Worm (Caenorhabditis elegans) whole organism, young adult: ENCODE measurements around the gene pho-12.
A peak's percentile ranks its signal among the peaks of the same experiment; 100 is the strongest.

Experiments used
- B0019.2 ChIP-seq: fragments of 200-800 bp; sonication (Bioruptor generic); conservative IDR thresholded peaks from 2 replicates; pipeline ENCODE4 v1.3.6; 2022; ENCODE audit warnings: missing genetic modification reagents, missing genetic modification characterization, missing compliant biosample characterization
- B0261.1 ChIP-seq: sonication (generic microtip); optimal IDR thresholded peaks from 2 replicates; lab custom pipeline; 2016; ENCODE audit warnings: mild to moderate bottlenecking, missing genetic modification characterization, moderate library complexity, missing compliant biosample characterization
- C17E4.6 ChIP-seq: fragments of 200-800 bp; sonication (Bioruptor generic); IDR thresholded peaks from 2 replicates; pipeline ENCODE4 v1.3.6; 2022; ENCODE audit warnings: missing genetic modification reagents, missing genetic modification characterization, missing compliant biosample characterization
- F23B12.7 ChIP-seq: sonication (generic microtip); optimal IDR thresholded peaks from 2 replicates; lab custom pipeline; 2017; ENCODE audit warnings: missing genetic modification characterization, mild to moderate bottlenecking, missing compliant biosample characterization, antibody characterized with exemption, moderate library complexity; ENCODE audit not compliant: insufficient read depth
- F33H1.4 ChIP-seq: fragments of 200-800 bp; sonication (Bioruptor generic); IDR thresholded peaks from 2 replicates; pipeline ENCODE4 v1.3.6; 2022; ENCODE audit warnings: missing genetic modification reagents, missing genetic modification characterization, missing compliant biosample characterization
- Y95B8A.8 ChIP-seq: fragments of 200-800 bp; sonication (Bioruptor generic); IDR thresholded peaks from 2 replicates; pipeline ENCODE4 v1.3.6; 2022; ENCODE audit warnings: missing genetic modification reagents, missing genetic modification characterization, missing compliant biosample characterization
- ZK185.1 ChIP-seq: sonication (generic microtip); optimal IDR thresholded peaks from 2 replicates; lab custom pipeline; 2016; ENCODE audit warnings: mild to moderate bottlenecking, missing genetic modification characterization, missing compliant biosample characterization; ENCODE audit not compliant: poor library complexity, severe bottlenecking
- akir-1 ChIP-seq: fragments of 200-800 bp; sonication (Bioruptor generic); optimal IDR thresholded peaks from 2 replicates; lab custom pipeline; 2018; ENCODE audit warnings: mild to moderate bottlenecking, missing genetic modification characterization, moderate library complexity, missing compliant biosample characterization
- ceh-27 ChIP-seq: fragments of 200-800 bp; sonication (Bioruptor generic); optimal IDR thresholded peaks from 2 replicates; lab custom pipeline; 2018; ENCODE audit warnings: mild to moderate bottlenecking, missing genetic modification characterization, moderate library complexity, missing compliant biosample characterization
- chd-7 ChIP-seq: sonication (generic microtip); optimal IDR thresholded peaks from 2 replicates; lab custom pipeline; 2016; ENCODE audit warnings: mild to moderate bottlenecking, missing genetic modification characterization, moderate library complexity, missing compliant biosample characterization
- die-1 ChIP-seq: sonication (generic microtip); optimal IDR thresholded peaks from 2 replicates; lab custom pipeline; 2016; ENCODE audit warnings: missing genotype, mild to moderate bottlenecking, missing genetic modification characterization, missing compliant biosample characterization
- dox-1 ChIP-seq: fragments of 200-800 bp; sonication (Bioruptor generic); IDR thresholded peaks from 2 replicates; pipeline ENCODE4 v1.3.6; 2022; ENCODE audit warnings: missing genetic modification reagents, missing genetic modification characterization, missing compliant biosample characterization
- dpl-1 ChIP-seq: fragments of 150-350 bp; optimal IDR thresholded peaks from 2 replicates; lab custom pipeline; 2014; ENCODE audit warnings: missing biosample characterization, missing genetic modification reagents, missing genetic modification characterization
- efl-1 ChIP-seq: fragments of 150-350 bp; optimal IDR thresholded peaks from 2 replicates; lab custom pipeline; 2014; ENCODE audit warnings: missing biosample characterization, missing genetic modification reagents, missing genetic modification characterization
- egl-44 ChIP-seq: fragments of 200-800 bp; sonication (Bioruptor generic); IDR thresholded peaks from 2 replicates; pipeline ENCODE4 v1.3.6; 2022; ENCODE audit warnings: missing genetic modification reagents, missing genetic modification characterization, missing compliant biosample characterization
- gei-17 ChIP-seq: fragments of 200-800 bp; sonication (Bioruptor generic); optimal IDR thresholded peaks from 2 replicates; lab custom pipeline; 2018; ENCODE audit warnings: mild to moderate bottlenecking, missing genetic modification characterization, missing compliant biosample characterization
- hrde-1 ChIP-seq: sonication (generic microtip); optimal IDR thresholded peaks from 2 replicates; lab custom pipeline; 2016; ENCODE audit warnings: missing genetic modification characterization, mild to moderate bottlenecking, missing compliant biosample characterization, moderate library complexity, missing genotype, missing genetic modification reagents, borderline replicate concordance
- let-526 ChIP-seq: fragments of 200-800 bp; sonication (Bioruptor generic); IDR thresholded peaks from 2 replicates; pipeline ENCODE4 v1.3.6; 2022; ENCODE audit warnings: missing genetic modification reagents, missing genetic modification characterization, missing compliant biosample characterization
- lin-26 ChIP-seq: fragments of 200-800 bp; sonication (Bioruptor generic); IDR thresholded peaks from 2 replicates; pipeline ENCODE4 v1.3.6; 2022; ENCODE audit warnings: missing genetic modification reagents, missing genetic modification characterization, missing compliant biosample characterization
- lin-35 ChIP-seq, 3 experiments: fragments of 150-350 bp in 2 of 3; sonication (generic microtip) in 1 of 3; optimal IDR thresholded peaks; 2 replicates each; lab custom pipeline; 2014 to 2018; ENCODE audit warnings: missing biosample characterization in 3 of 3, missing genetic modification characterization in 3 of 3, missing genetic modification reagents in 3 of 3
- lin-40 ChIP-seq: sonication (generic microtip); optimal IDR thresholded peaks from 2 replicates; lab custom pipeline; 2016; ENCODE audit warnings: missing genetic modification characterization, mild to moderate bottlenecking, missing compliant biosample characterization, missing genotype, missing genetic modification reagents
- lsy-27 ChIP-seq: sonication (generic microtip); optimal IDR thresholded peaks from 2 replicates; lab custom pipeline; 2017; ENCODE audit warnings: missing genetic modification characterization, mild to moderate bottlenecking, missing compliant biosample characterization, antibody characterized with exemption, missing genotype, borderline replicate concordance; ENCODE audit not compliant: insufficient read depth
- madf-10 ChIP-seq: sonication (generic microtip); optimal IDR thresholded peaks from 2 replicates; lab custom pipeline; 2016; ENCODE audit warnings: mild to moderate bottlenecking, missing genetic modification characterization, missing compliant biosample characterization
- madf-3 ChIP-seq: fragments of 200-800 bp; sonication (Bioruptor generic); IDR thresholded peaks from 2 replicates; pipeline ENCODE4 v1.3.6; 2022; ENCODE audit warnings: missing genetic modification reagents, missing genetic modification characterization, missing compliant biosample characterization
- madf-6 ChIP-seq: fragments of 200-800 bp; sonication (Bioruptor generic); IDR thresholded peaks from 2 replicates; pipeline ENCODE4 v1.3.6; 2022; ENCODE audit warnings: missing genetic modification reagents, missing genetic modification characterization, missing compliant biosample characterization
- madf-8 ChIP-seq: fragments of 200-800 bp; sonication (Bioruptor generic); conservative IDR thresholded peaks from 2 replicates; pipeline ENCODE4 v1.3.6; 2022; ENCODE audit warnings: missing genetic modification reagents, missing genetic modification characterization, missing compliant biosample characterization
- mcd-1 ChIP-seq: fragments of 200-800 bp; sonication (Bioruptor generic); IDR thresholded peaks from 2 replicates; pipeline ENCODE4 v1.3.6; 2022; ENCODE audit warnings: missing genetic modification reagents, missing genetic modification characterization, missing compliant biosample characterization
- nhr-80 ChIP-seq: sonication (generic microtip); optimal IDR thresholded peaks from 2 replicates; lab custom pipeline; 2016; ENCODE audit warnings: missing genetic modification characterization, missing compliant biosample characterization
- repo-1 ChIP-seq: sonication (generic microtip); optimal IDR thresholded peaks from 2 replicates; lab custom pipeline; 2017; ENCODE audit warnings: mild to moderate bottlenecking, missing genetic modification characterization, missing compliant biosample characterization
- snpc-1.1 ChIP-seq: sonication (generic microtip); optimal IDR thresholded peaks from 2 replicates; lab custom pipeline; 2017; ENCODE audit warnings: missing genetic modification characterization, mild to moderate bottlenecking, missing compliant biosample characterization, antibody characterized with exemption, moderate library complexity, missing genotype, missing genetic modification reagents; ENCODE audit not compliant: insufficient read depth
- snpc-1.3 ChIP-seq: sonication (generic microtip); optimal IDR thresholded peaks from 2 replicates; lab custom pipeline; 2017; ENCODE audit warnings: missing genetic modification characterization, mild to moderate bottlenecking, missing compliant biosample characterization, antibody characterized with exemption, moderate library complexity, missing genotype, missing genetic modification reagents; ENCODE audit not compliant: insufficient read depth
- snpc-3.4 ChIP-seq: sonication (generic microtip); optimal IDR thresholded peaks from 2 replicates; lab custom pipeline; 2017; ENCODE audit warnings: missing genetic modification characterization, mild to moderate bottlenecking, missing compliant biosample characterization, antibody characterized with exemption, moderate library complexity, missing genotype, missing genetic modification reagents
- snpc-4 ChIP-seq, 5 experiments: fragments of 150-350 bp in 1 of 5; sonication (generic microtip) in 4 of 5; optimal IDR thresholded peaks; 2 replicates each; lab custom pipeline; 2014 to 2018; ENCODE audit warnings: missing genetic modification characterization in 5 of 5, missing biosample characterization in 3 of 5, antibody characterized with exemption in 2 of 5, mild to moderate bottlenecking in 2 of 5, missing compliant biosample characterization in 2 of 5, missing genotype in 2 of 5, moderate library complexity in 2 of 5, missing genetic modification reagents in 1 of 5
- tbp1 ChIP-seq: fragments of 200-800 bp; sonication (Bioruptor generic); optimal IDR thresholded peaks from 2 replicates; lab custom pipeline; 2018; ENCODE audit warnings: mild to moderate bottlenecking, missing genetic modification characterization, missing compliant biosample characterization
- tbx-9 ChIP-seq: sonication (generic microtip); optimal IDR thresholded peaks from 2 replicates; lab custom pipeline; 2016; ENCODE audit warnings: borderline replicate concordance, missing genetic modification characterization, inconsistent platforms, missing compliant biosample characterization
- tlf-1 ChIP-seq: fragments of 200-800 bp; sonication (Bioruptor generic); optimal IDR thresholded peaks from 2 replicates; lab custom pipeline; 2018; ENCODE audit warnings: mild to moderate bottlenecking, missing genetic modification characterization, missing compliant biosample characterization
- xnd-1 ChIP-seq: sonication (generic microtip); optimal IDR thresholded peaks from 2 replicates; lab custom pipeline; 2016; ENCODE audit warnings: missing genotype, missing genetic modification reagents, missing genetic modification characterization, missing compliant biosample characterization
- zfh-2 ChIP-seq: fragments of 200-800 bp; sonication (Bioruptor generic); conservative IDR thresholded peaks from 2 replicates; pipeline ENCODE4 v1.3.6; 2022; ENCODE audit warnings: missing genetic modification reagents, missing genetic modification characterization, missing compliant biosample characterization
- zim-3 ChIP-seq: sonication (generic microtip); optimal IDR thresholded peaks from 2 replicates; lab custom pipeline; 2017; ENCODE audit warnings: mild to moderate bottlenecking, missing genetic modification characterization, moderate library complexity, missing compliant biosample characterization
- ztf-18 ChIP-seq: sonication (generic microtip); optimal IDR thresholded peaks from 2 replicates; lab custom pipeline; 2016; ENCODE audit warnings: missing genotype, mild to moderate bottlenecking, missing genetic modification characterization, missing compliant biosample characterization
- ztf-22 ChIP-seq: fragments of 200-800 bp; sonication (Bioruptor generic); optimal IDR thresholded peaks from 2 replicates; lab custom pipeline; 2018; ENCODE audit warnings: mild to moderate bottlenecking, missing genetic modification characterization, moderate library complexity, missing compliant biosample characterization
- ztf-28 ChIP-seq: fragments of 200-800 bp; sonication (Bioruptor generic); IDR thresholded peaks from 2 replicates; pipeline ENCODE4 v1.3.6; 2022; ENCODE audit warnings: missing genetic modification reagents, missing genetic modification characterization, missing compliant biosample characterization
- ztf-3 ChIP-seq: fragments of 200-800 bp; sonication (Bioruptor generic); optimal IDR thresholded peaks from 2 replicates; lab custom pipeline; 2018; ENCODE audit warnings: mild to moderate bottlenecking, missing genetic modification characterization, missing compliant biosample characterization
- ztf-6 ChIP-seq: fragments of 200-800 bp; sonication (Bioruptor generic); IDR thresholded peaks from 2 replicates; pipeline ENCODE4 v1.3.6; 2022; ENCODE audit warnings: missing genetic modification reagents, missing genetic modification characterization, missing compliant biosample characterization

pho-12 gene

DNA sequence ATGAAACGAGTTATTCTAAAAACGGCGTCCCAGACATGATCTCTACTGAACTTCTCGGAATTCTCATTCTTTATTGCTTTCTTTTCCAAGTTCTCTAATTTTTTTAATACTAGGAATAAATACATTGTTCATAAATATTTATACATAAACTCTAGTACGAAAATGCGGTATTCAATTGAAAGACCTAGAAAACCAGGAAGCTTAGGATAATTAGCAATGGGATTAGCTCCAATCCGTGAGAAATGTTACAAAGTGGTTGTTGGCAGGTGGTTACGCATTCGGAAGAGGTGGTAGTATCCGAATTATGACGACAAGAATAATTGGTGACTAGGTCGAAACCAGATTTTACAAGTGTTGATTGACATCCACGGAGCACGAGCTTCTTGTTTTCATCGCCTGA is 6.3 kb upstream of the pho-12 start:
- no peak for TF ChIP-seq lin-40 (tag; lab: Kevin White, UChicago)
- TF ChIP-seq ztf-28 (GFP tag; lab: Robert Waterston, UW): no peak
- no peak for TF ChIP-seq dpl-1
- TF ChIP-seq die-1 (tag; lab: Kevin White, UChicago): no peak
- no peak for TF ChIP-seq lsy-27 (tag; lab: Kevin White, UChicago)
- TF ChIP-seq F33H1.4 (GFP tag; lab: Robert Waterston, UW): no peak
- no peak for TF ChIP-seq snpc-1.1
- TF ChIP-seq tbx-9 (tag; lab: Kevin White, UChicago): no peak
- TF ChIP-seq tlf-1: no peak
- no peak for TF ChIP-seq C17E4.6 (GFP tag; lab: Robert Waterston, UW)
- TF ChIP-seq akir-1: no peak
- no peak for TF ChIP-seq zim-3 (tag; lab: Kevin White, UChicago)
- TF ChIP-seq ztf-3 (GFP tag; lab: Kevin White, UChicago): no peak
- no peak for TF ChIP-seq lin-26
- no peak for TF ChIP-seq Y95B8A.8
- TF ChIP-seq ztf-18 (tag; lab: Kevin White, UChicago): no peak
- TF ChIP-seq tbp1 (GFP tag; lab: Kevin White, UChicago): no peak
- no peak for TF ChIP-seq chd-7 (tag; lab: Kevin White, UChicago)
- no peak for TF ChIP-seq gei-17 (GFP tag; lab: Kevin White, UChicago)

DNA sequence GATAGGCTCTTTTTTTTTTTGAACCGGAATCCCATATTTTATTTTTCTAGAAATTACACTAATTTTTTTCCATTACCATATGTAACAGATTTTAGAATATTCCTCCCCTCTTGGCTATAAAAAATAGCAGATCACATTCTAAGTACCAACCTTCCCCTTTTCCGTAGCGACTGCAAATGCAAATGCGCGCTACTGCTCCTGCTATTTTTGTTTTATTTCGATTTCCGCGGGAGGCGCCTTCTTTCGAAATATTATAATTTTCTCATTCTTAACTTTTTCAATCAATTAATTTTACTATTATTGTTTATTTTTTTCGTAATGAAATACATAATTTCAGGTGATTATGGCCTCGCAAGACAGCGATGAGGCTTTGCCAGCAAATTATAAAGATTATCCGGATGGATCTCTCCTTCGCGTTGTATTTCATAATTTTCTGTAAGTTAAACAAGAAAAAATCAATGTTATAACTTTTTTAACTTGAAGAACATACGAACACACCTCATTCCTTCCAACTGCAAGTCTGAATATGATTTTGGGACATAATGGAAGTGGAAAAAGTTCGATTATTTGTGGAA is 1.3 kb upstream of the pho-12 start, which contains the start of gene smc-5:
Gene smc-5 (plus strand): TSS at position 332 of the 575 bp plus-strand sequence.
- TF ChIP-seq ztf-28 (GFP tag; lab: Robert Waterston, UW): no peak
- TF ChIP-seq egl-44 (GFP tag; lab: Robert Waterston, UW): no peak
- TF ChIP-seq snpc-1.3 (tag; lab: Kevin White, UChicago): peak; percentile 28
- TF ChIP-seq ztf-18 (tag; lab: Kevin White, UChicago): peak; percentile 16
- TF ChIP-seq ztf-6 (GFP tag; lab: Robert Waterston, UW): no peak
- peak; percentile 88 for TF ChIP-seq F23B12.7
- peak; percentile 54 for TF ChIP-seq ceh-27 (GFP tag; lab: Kevin White, UChicago)
- no peak for TF ChIP-seq ztf-22
- 0 out of 2 replicates have a peak, but pooled peaks have one; percentile 20 for TF ChIP-seq lin-26
- no peak for TF ChIP-seq repo-1
- no peak for TF ChIP-seq B0019.2 (GFP tag; lab: Robert Waterston, UW)
- peak; percentile 68 for TF ChIP-seq F33H1.4 (GFP tag; lab: Robert Waterston, UW)
- peak; percentile 54 for TF ChIP-seq tbp1 (GFP tag; lab: Kevin White, UChicago)
- TF ChIP-seq zfh-2: no peak
- peak in 2 of 3 experiments; percentile 24 to 66 for TF ChIP-seq lin-35 (GFP tag; optimal IDR thresholded peaks at IDR 0.05; lab: Kevin White, UChicago)
- peak; percentile 18 for TF ChIP-seq snpc-4 (GFP tag; optimal IDR thresholded peaks at IDR 0.05; lab: Kevin White, UChicago)
- peak in 3 of 4 experiments; percentile 66 to 84 (median 68) for TF ChIP-seq snpc-4 (tag; optimal IDR thresholded peaks at IDR 0.05; lab: Kevin White, UChicago)
- peak; percentile 28 for TF ChIP-seq nhr-80 (tag; lab: Kevin White, UChicago)
- TF ChIP-seq snpc-3.4 (tag; lab: Kevin White, UChicago): peak; percentile 66
- TF ChIP-seq ZK185.1: peak; percentile 20
- no peak for TF ChIP-seq madf-3 (GFP tag; lab: Robert Waterston, UW)
- TF ChIP-seq efl-1 (GFP tag; lab: Kevin White, UChicago): peak; percentile 94
- TF ChIP-seq B0261.1 (tag; lab: Kevin White, UChicago): peak; percentile 15
- peak; percentile 80 for TF ChIP-seq madf-8 (GFP tag; lab: Robert Waterston, UW)
- peak; percentile 32 for TF ChIP-seq xnd-1 (tag; lab: Kevin White, UChicago)
- peak; percentile 0 for TF ChIP-seq tlf-1
- no peak for TF ChIP-seq let-526 (GFP tag; lab: Robert Waterston, UW)
- TF ChIP-seq mcd-1 (GFP tag; lab: Robert Waterston, UW): peak; percentile 91
- no peak for TF ChIP-seq hrde-1
- TF ChIP-seq madf-6 (GFP tag; lab: Robert Waterston, UW): peak; percentile 89
- peak; percentile 82 for TF ChIP-seq dox-1 (GFP tag; lab: Robert Waterston, UW)
- TF ChIP-seq madf-10 (tag; lab: Kevin White, UChicago): peak; percentile 15
